Fruit fly (Drosophila melanogaster) whole organism, wandering third instar larva: ENCODE measurements around the gene spz5.

ENCODE experiments used
- CG32264 ChIP-seq: fragments of 200-800 bp; sonication (Bioruptor generic); optimal IDR thresholded peaks from 2 replicates; lab custom pipeline; 2016; ENCODE audit warnings: missing biosample characterization, missing genetic modification characterization
- Dfd ChIP-seq: fragments of >200 bp; optimal IDR thresholded peaks from 2 replicates; lab custom pipeline; 2017; ENCODE audit warnings: missing biosample characterization, missing genetic modification characterization
- HLH106 ChIP-seq: fragments of 200-800 bp; optimal IDR thresholded peaks from 3 replicates; lab custom pipeline; 2019; ENCODE audit warnings: missing biosample characterization, mild to moderate bottlenecking, missing genetic modification characterization, moderate library complexity
- Hr78 ChIP-seq: fragments of >200 bp; optimal IDR thresholded peaks from 2 replicates; lab custom pipeline; 2017; ENCODE audit warnings: missing biosample characterization, missing genetic modification characterization
- Sp1 ChIP-seq: fragments of 200-800 bp; sonication (Bioruptor generic); optimal IDR thresholded peaks from 3 replicates; lab custom pipeline; 2019; ENCODE audit warnings: missing biosample characterization, mild to moderate bottlenecking, missing genetic modification characterization, moderate library complexity
- dsf ChIP-seq: sonication (Bioruptor generic); optimal IDR thresholded peaks from 2 replicates; lab custom pipeline; 2016; ENCODE audit warnings: missing biosample characterization, missing genetic modification characterization, borderline replicate concordance
- foxo ChIP-seq, 2 experiments: fragments of 200-800 bp; sonication (Bioruptor generic); optimal IDR thresholded peaks; 2 replicates in 1 of 2; 3 replicates in 1 of 2; lab custom pipeline; 2016 to 2017; ENCODE audit warnings: missing biosample characterization in 2 of 2, missing genetic modification characterization in 2 of 2
- h ChIP-seq: fragments of 200-800 bp; sonication (Bioruptor generic); optimal IDR thresholded peaks from 3 replicates; lab custom pipeline; 2016; ENCODE audit warnings: missing biosample characterization, mild to moderate bottlenecking, missing genetic modification characterization
- lola ChIP-seq: fragments of >200 bp; optimal IDR thresholded peaks from 2 replicates; lab custom pipeline; 2017; ENCODE audit warnings: missing biosample characterization, missing genetic modification characterization
- pan ChIP-seq: fragments of >200 bp; optimal IDR thresholded peaks from 2 replicates; lab custom pipeline; 2017
- psq ChIP-seq: fragments of 200-800 bp; sonication (Bioruptor generic); optimal IDR thresholded peaks from 3 replicates; lab custom pipeline; 2017; ENCODE audit warnings: missing biosample characterization, mild to moderate bottlenecking, missing genetic modification characterization, moderate library complexity
- sv ChIP-seq: fragments of 200-800 bp; sonication (Bioruptor generic); optimal IDR thresholded peaks from 3 replicates; lab custom pipeline; 2016; ENCODE audit warnings: missing biosample characterization, missing genetic modification characterization
- woc ChIP-seq: sonication (Bioruptor generic); optimal IDR thresholded peaks from 2 replicates; lab custom pipeline; 2016; ENCODE audit warnings: missing biosample characterization, mild to moderate bottlenecking, missing genetic modification characterization

DNA sequence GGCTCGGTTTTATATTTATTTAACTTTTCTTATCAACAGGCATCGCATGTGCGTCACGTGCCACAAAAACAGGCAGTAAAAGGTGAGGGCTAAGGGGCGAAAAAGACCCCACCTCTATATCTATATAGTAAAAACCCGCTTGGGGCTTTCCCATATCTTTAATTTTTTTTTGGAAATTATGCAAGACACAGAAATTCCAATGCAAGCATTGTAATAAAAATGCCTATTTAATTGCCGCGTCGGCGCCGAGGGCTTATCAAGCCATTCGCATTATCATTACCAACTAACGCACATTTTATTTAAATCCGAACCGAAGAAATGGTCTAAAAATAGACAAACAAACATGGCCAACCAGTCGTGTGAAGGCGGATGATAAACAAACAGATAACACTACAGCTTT is 4.6 kb downstream of the spz5 start:
- no peak for TF ChIP-seq Sp1 (GFP tag; lab: Kevin White, UChicago)
- TF ChIP-seq HLH106 (tag; lab: Kevin White, UChicago), result no peak
- no peak for TF ChIP-seq foxo (GFP tag; optimal IDR thresholded peaks at IDR 0.05; lab: Kevin White, UChicago)
- no peak for TF ChIP-seq CG32264 (GFP tag; lab: Kevin White, UChicago)
- TF ChIP-seq h (GFP tag; lab: Kevin White, UChicago), result no peak
- TF ChIP-seq lola, result no peak
- no peak for TF ChIP-seq sv
- TF ChIP-seq psq, result no peak
- TF ChIP-seq dsf (GFP tag; lab: Kevin White, UChicago), result no peak
- TF ChIP-seq pan (lab: Kevin White, UChicago), result no peak
- TF ChIP-seq Hr78 (GFP tag; lab: Kevin White, UChicago), result no peak
- TF ChIP-seq Dfd, result no peak
- no peak for TF ChIP-seq woc
